Worm (Caenorhabditis elegans): ENCODE data around the gene F13B12.6.
A peak's percentile ranks its signal among the peaks of the same experiment; 100 is the strongest.

Gene F13B12.6

ce11 chrIV:10381035-10381434, 36.6 kb downstream of the F13B12.6 start:
- TF ChIP-seq ceh-90 (tag; optimal IDR thresholded peaks at IDR 0.05) (peak; percentile 14), efl-1 (optimal IDR thresholded peaks at IDR 0.05) (no peak), efl-1 (GFP tag; optimal IDR thresholded peaks at IDR 0.05 in 1 of 2) (peak in 1 of 2 experiments; percentile 81), fkh-4 (tag; optimal IDR thresholded peaks at IDR 0.05; ENCODE audit: borderline replicate concordance) (no peak), efl-3 (GFP tag; optimal IDR thresholded peaks at IDR 0.05) (no peak), alr-1 (tag; optimal IDR thresholded peaks at IDR 0.05; ENCODE audit: borderline replicate concordance) (no peak), zip-4 (GFP tag; optimal IDR thresholded peaks at IDR 0.05) (no peak), aly-2 (tag; optimal IDR thresholded peaks at IDR 0.05) (peak; percentile 5)

DNA sequence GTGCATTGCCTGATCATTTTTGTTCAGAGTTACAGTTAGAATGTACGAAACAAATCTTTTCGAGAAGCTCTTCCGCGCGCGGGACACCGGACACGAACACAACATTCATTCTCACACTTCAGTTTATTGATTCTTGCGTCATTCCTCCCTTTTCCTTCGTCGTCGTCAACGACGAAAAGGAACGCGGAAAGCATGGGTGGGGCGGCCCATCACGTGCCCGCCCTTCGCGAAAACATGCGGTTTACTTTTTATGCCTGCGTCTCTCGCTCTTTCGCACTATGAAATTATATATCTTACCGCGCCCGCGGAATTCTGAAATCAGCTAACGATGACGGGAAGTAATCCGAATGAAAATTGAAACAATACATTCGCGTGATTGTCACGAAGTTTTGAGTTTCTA, 37.1 kb downstream of the F13B12.6 start:
- TF ChIP-seq unc-62 (GFP tag; optimal IDR thresholded peaks at IDR 0.05) (no peak), nhr-28 (tag; optimal IDR thresholded peaks at IDR 0.05) (no peak), nhr-19 (GFP tag; conservative IDR thresholded peaks at IDR 0.05) (peak; percentile 46), elt-2 (tag; optimal IDR thresholded peaks at IDR 0.05) (peak; percentile 14), lin-14 (GFP tag; optimal IDR thresholded peaks at IDR 0.05) (peak; percentile 85), ceh-63 (GFP tag; optimal IDR thresholded peaks at IDR 0.05) (no peak), nhr-11 (tag; optimal IDR thresholded peaks at IDR 0.05) (no peak), efl-3 (GFP tag; optimal IDR thresholded peaks at IDR 0.05) (no peak), ets-5 (GFP tag; IDR thresholded peaks at IDR 0.05) (no peak), unc-30 (tag; optimal IDR thresholded peaks at IDR 0.05) (no peak), ztf-4 (tag; optimal IDR thresholded peaks at IDR 0.05) (peak; percentile 36), ceh-88 (GFP tag; IDR thresholded peaks at IDR 0.05) (no peak), Y116A8C.19 (tag; optimal IDR thresholded peaks at IDR 0.05; ENCODE audit: borderline replicate concordance) (no peak), unc-130 (tag; optimal IDR thresholded peaks at IDR 0.05) (no peak), zag-1 (tag; optimal IDR thresholded peaks at IDR 0.05) (no peak), ztf-11 (tag; optimal IDR thresholded peaks at IDR 0.05) (peak in 1 of 2 experiments; percentile 40), pag-3 (tag; optimal IDR thresholded peaks at IDR 0.05; ENCODE audit: borderline replicate concordance, insufficient read depth) (no peak), ceh-90 (tag; optimal IDR thresholded peaks at IDR 0.05) (no peak), dsc-1 (tag; optimal IDR thresholded peaks at IDR 0.05) (peak; percentile 11), isw-1 (GFP tag; IDR thresholded peaks at IDR 0.05) (peak; percentile 18; the same call in 1 of the 2 replicates), nhr-47 (tag; optimal IDR thresholded peaks at IDR 0.05) (peak; percentile 55), sptf-1 (tag; optimal IDR thresholded peaks at IDR 0.05) (no peak), mab-9 (GFP tag; IDR thresholded peaks at IDR 0.05) (no peak), mdl-1 (tag; optimal IDR thresholded peaks at IDR 0.05) (peak in 1 of 2 experiments; percentile 65), F16B12.6 (tag; optimal IDR thresholded peaks at IDR 0.05) (no peak), swsn-7 (tag; optimal IDR thresholded peaks at IDR 0.05) (peak; percentile 34), pqm-1 (tag; optimal IDR thresholded peaks at IDR 0.05) (no peak), alr-1 (tag; optimal IDR thresholded peaks at IDR 0.05; ENCODE audit: borderline replicate concordance) (no peak), rnt-1 (tag; optimal IDR thresholded peaks at IDR 0.05) (peak; percentile 68), lir-3 (tag; optimal IDR thresholded peaks at IDR 0.05; ENCODE audit: poor library complexity) (no peak), fos-1 (tag; optimal IDR thresholded peaks at IDR 0.05) (no peak), nhr-77 (tag; optimal IDR thresholded peaks at IDR 0.05) (no peak), ceh-82 (tag; optimal IDR thresholded peaks at IDR 0.05) (peak in 1 of 3 experiments; percentile 34), ces-1 (GFP tag; optimal IDR thresholded peaks at IDR 0.05) (no peak), snu-23 (GFP tag; optimal IDR thresholded peaks at IDR 0.05) (peak; percentile 61), hpl-2 (GFP tag; optimal IDR thresholded peaks at IDR 0.05) (no peak), efl-1 (optimal IDR thresholded peaks at IDR 0.05) (peak; percentile 32 to 36), efl-1 (GFP tag; optimal IDR thresholded peaks at IDR 0.05 in 1 of 2) (peak; percentile 41 to 94), fkh-10 (GFP tag; optimal IDR thresholded peaks at IDR 0.05) (peak; percentile 8), hlh-17 (GFP tag; optimal IDR thresholded peaks at IDR 0.05; ENCODE audit: borderline replicate concordance) (no peak), C16A3.4 (tag; optimal IDR thresholded peaks at IDR 0.05) (no peak), tbx-2 (tag; optimal IDR thresholded peaks at IDR 0.05) (peak; percentile 50), pax-3 (tag; optimal IDR thresholded peaks at IDR 0.05) (peak; percentile 51), nhr-76 (tag; optimal IDR thresholded peaks at IDR 0.05) (no peak), nhr-20 (tag; optimal IDR thresholded peaks at IDR 0.05) (peak; percentile 60), nhr-90 (tag; optimal IDR thresholded peaks at IDR 0.05; ENCODE audit: poor library complexity) (peak; percentile 47), ceh-8 (GFP tag; optimal IDR thresholded peaks at IDR 0.05) (no peak)
